Worm (Caenorhabditis elegans): ENCODE measurements around the gene F42G8.8.
A peak's percentile ranks its signal among the peaks of the same experiment; 100 is the strongest.

- TF ChIP-seq nhr-11 (tag; optimal IDR thresholded peaks at IDR 0.05) (no peak), elt-3 (tag; optimal IDR thresholded peaks at IDR 0.05) (no peak), ZK546.5 (tag; optimal IDR thresholded peaks at IDR 0.05) (no peak), snpc-4 (tag; optimal IDR thresholded peaks at IDR 0.05) (no peak), nhr-10 (tag; optimal IDR thresholded peaks at IDR 0.05) (no peak), lsy-2 (tag; optimal IDR thresholded peaks at IDR 0.05) (peak in 1 of 2 experiments; percentile 31), ztf-11 (tag; optimal IDR thresholded peaks at IDR 0.05) (no peak), zag-1 (tag; optimal IDR thresholded peaks at IDR 0.05) (no peak), ceh-82 (tag; optimal IDR thresholded peaks at IDR 0.05) (no peak), aly-2 (tag; optimal IDR thresholded peaks at IDR 0.05) (no peak)
Measured at ce11 chrIV:8133536-8133935, 14.6 kb downstream of the F42G8.8 start, which contains the start of gene sph-1.

All from whole organism, L2 larva.